Worm (Caenorhabditis elegans): ENCODE data around the gene art-1.
"Not testable (repeated sequence)": the region's sequence is repeated elsewhere in the genome, so short reads cannot be mapped to it uniquely, and the experiment has no call there.

- TF ChIP-seq ceh-83, unc-62, sem-2 (GFP tag; optimal IDR thresholded peaks at IDR 0.05): not testable (repeated sequence)
Observed at ce11 chrII:6977732-6978131, 5.7 kb upstream of the art-1 start, which contains the start of gene C15F1.8.
